Worm (Caenorhabditis elegans) whole organism, midembryonic: ENCODE data around the gene C52E4.12.

Experiments
- T22C8.4 ChIP-seq: fragments of 200-800 bp; sonication (Bioruptor generic); IDR thresholded peaks from 2 replicates; pipeline ENCODE4 v1.3.6; 2022; ENCODE audit warnings: missing genetic modification characterization, missing compliant biosample characterization
- cog-1 ChIP-seq: sonication (generic microtip); optimal IDR thresholded peaks from 2 replicates; lab custom pipeline; 2016; ENCODE audit warnings: missing genetic modification characterization, missing compliant biosample characterization
- flt-1 ChIP-seq: fragments of 200-800 bp; sonication (Bioruptor generic); IDR thresholded peaks from 2 replicates; pipeline ENCODE4 v1.3.6; 2022; ENCODE audit warnings: missing genetic modification characterization, missing compliant biosample characterization
- klf-2 ChIP-seq: fragments of 200-800 bp; sonication (Bioruptor generic); conservative IDR thresholded peaks from 2 replicates; pipeline ENCODE4 v1.3.6; 2022; ENCODE audit warnings: missing genetic modification reagents, missing genetic modification characterization, missing compliant biosample characterization
- med-1 ChIP-seq: sonication (generic microtip); optimal IDR thresholded peaks from 2 replicates; lab custom pipeline; 2017; ENCODE audit warnings: missing genetic modification characterization, mild to moderate bottlenecking, missing compliant biosample characterization, antibody characterized with exemption, missing genetic modification reagents; ENCODE audit not compliant: insufficient read depth
- ref-1 ChIP-seq: fragments of 200-800 bp; sonication (Bioruptor generic); conservative IDR thresholded peaks from 2 replicates; pipeline ENCODE4 v1.3.6; 2022; ENCODE audit warnings: missing genetic modification reagents, missing genetic modification characterization, missing compliant biosample characterization
- tab-1 ChIP-seq: fragments of 200-800 bp; sonication (Bioruptor generic); IDR thresholded peaks from 2 replicates; pipeline ENCODE4 v1.3.6; 2022; ENCODE audit warnings: missing genetic modification characterization, missing compliant biosample characterization
- ztf-23 ChIP-seq: fragments of 200-800 bp; sonication (Bioruptor generic); IDR thresholded peaks from 2 replicates; pipeline ENCODE4 v1.3.6; 2022; ENCODE audit warnings: missing genetic modification reagents, missing genetic modification characterization, missing compliant biosample characterization
- ztf-29 ChIP-seq: fragments of 200-800 bp; sonication (Bioruptor generic); IDR thresholded peaks from 2 replicates; pipeline ENCODE4 v1.3.6; 2022; ENCODE audit warnings: missing genetic modification reagents, missing genetic modification characterization, missing compliant biosample characterization

Gene C52E4.12

DNA sequence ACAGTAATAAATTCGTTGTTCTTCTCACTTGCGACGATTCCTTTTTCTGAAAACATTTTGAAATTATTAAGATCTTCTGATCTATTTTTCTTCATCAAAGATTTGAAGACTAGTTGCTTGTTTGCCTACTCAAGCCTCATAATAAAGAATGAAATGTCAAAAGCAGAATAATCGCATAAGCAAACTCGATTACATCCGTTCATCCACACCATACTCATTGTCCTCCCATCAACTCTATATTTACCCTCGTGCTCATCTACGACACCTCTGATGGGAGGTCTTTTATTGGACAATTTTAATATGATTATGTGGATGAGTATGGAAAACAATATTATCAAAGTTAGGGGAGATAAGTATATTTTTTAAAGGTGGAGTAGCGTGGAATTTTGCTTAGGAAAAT lies 37.9 kb downstream of the C52E4.12 start:
- TF ChIP-seq ref-1 = no peak
- no peak for TF ChIP-seq cog-1
- no peak for TF ChIP-seq ztf-29 (GFP tag; lab: Robert Waterston, UW)
- no peak for TF ChIP-seq ztf-23 (GFP tag; lab: Robert Waterston, UW)
- no peak for TF ChIP-seq klf-2
- TF ChIP-seq tab-1 = no peak
- TF ChIP-seq flt-1 (GFP tag; lab: Robert Waterston, UW) = no peak
- TF ChIP-seq med-1 (GFP tag; lab: Kevin White, UChicago) = no peak
- TF ChIP-seq T22C8.4 (GFP tag; lab: Robert Waterston, UW) = no peak

DNA sequence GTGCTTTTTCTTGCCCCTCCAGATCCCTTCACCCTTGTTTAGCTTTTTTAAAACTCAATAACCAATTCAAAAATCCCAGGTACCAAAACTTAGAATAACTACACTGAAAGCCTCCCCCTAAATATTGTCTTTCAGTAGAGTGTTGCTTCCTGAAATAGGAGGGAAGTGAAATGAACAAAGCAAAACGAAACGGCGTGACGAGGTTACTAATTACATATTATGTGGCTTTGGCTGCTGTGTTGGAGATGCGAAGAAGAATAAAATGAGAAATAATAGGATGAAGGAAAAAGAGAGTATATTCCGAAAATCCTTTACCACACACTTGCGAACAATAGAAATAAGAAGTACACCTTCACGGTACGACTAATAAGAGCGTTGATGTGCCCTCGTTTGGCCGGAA lies 40.2 kb downstream of the C52E4.12 start:
- TF ChIP-seq ref-1 = no peak
- no peak for TF ChIP-seq med-1 (GFP tag; lab: Kevin White, UChicago)
- no peak for TF ChIP-seq cog-1
- no peak for TF ChIP-seq klf-2
- no peak for TF ChIP-seq ztf-29 (GFP tag; lab: Robert Waterston, UW)
- TF ChIP-seq flt-1 (GFP tag; lab: Robert Waterston, UW) = no peak
- TF ChIP-seq ztf-23 (GFP tag; lab: Robert Waterston, UW) = no peak
- no peak for TF ChIP-seq T22C8.4 (GFP tag; lab: Robert Waterston, UW)
- no peak for TF ChIP-seq tab-1

DNA sequence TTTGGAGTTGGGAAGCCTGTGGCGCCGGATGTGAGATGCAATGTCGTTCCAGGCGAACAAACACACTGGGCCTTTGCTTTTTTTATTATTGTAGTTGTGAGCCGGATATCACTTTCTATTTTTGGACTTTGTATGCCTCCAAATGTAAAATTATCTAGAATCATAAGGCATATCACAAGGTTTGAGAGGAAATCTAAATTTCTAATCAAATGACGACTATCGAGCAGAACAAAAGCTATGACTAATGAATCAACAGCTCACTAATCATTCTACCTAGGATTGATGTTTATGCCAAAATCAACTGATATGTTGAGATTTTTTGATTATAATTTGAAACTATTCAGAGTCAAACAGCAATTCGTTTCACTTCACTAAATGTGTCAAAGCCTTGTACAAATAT lies 41.9 kb downstream of the C52E4.12 start:
- TF ChIP-seq flt-1 (GFP tag; lab: Robert Waterston, UW) (no peak), T22C8.4 (GFP tag; lab: Robert Waterston, UW) (no peak), cog-1 (no peak), med-1 (GFP tag; lab: Kevin White, UChicago) (no peak), ref-1 (no peak)

DNA sequence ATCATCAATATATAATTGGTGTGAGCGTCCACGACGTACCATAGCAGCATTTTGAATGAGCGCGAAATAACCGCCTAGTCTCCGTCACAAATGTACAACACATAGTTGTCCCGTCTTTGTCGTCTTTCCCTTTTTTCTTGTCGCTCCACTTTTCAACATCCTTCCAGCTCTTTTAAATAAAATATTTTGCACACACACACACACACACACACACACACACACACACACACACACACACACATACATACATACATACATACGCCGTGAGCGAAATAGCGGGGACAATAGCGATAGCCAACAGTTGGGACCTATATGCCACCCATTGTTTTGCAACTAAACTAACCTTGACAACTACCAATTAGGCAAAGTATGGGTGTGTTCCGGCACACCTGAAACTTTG lies 42.4 kb downstream of the C52E4.12 start:
- no peak for TF ChIP-seq tab-1
- no peak for TF ChIP-seq ztf-29 (GFP tag; lab: Robert Waterston, UW)
- no peak for TF ChIP-seq cog-1
- no peak for TF ChIP-seq T22C8.4 (GFP tag; lab: Robert Waterston, UW)
- no peak for TF ChIP-seq ref-1
- no peak for TF ChIP-seq klf-2
- no peak for TF ChIP-seq med-1 (GFP tag; lab: Kevin White, UChicago)
- no peak for TF ChIP-seq ztf-23 (GFP tag; lab: Robert Waterston, UW)

ce11 chrV:12038783-12039182 lies 42.8 kb downstream of the C52E4.12 start:
- TF ChIP-seq cog-1 (no peak), ztf-29 (GFP tag; lab: Robert Waterston, UW) (no peak), ref-1 (0 out of 2 replicates have a peak, but pooled peaks have one; percentile 8), med-1 (GFP tag; lab: Kevin White, UChicago) (no peak), tab-1 (no peak; the same call in 1 of the 2 replicates), ztf-23 (GFP tag; lab: Robert Waterston, UW) (peak; percentile 67; the same call in 1 of the 2 replicates), klf-2 (no peak), T22C8.4 (GFP tag; lab: Robert Waterston, UW) (no peak), flt-1 (GFP tag; lab: Robert Waterston, UW) (0 out of 2 replicates have a peak, but pooled peaks have one; percentile 36)

ce11 chrV:12039755-12040154 lies 43.8 kb downstream of the C52E4.12 start:
- TF ChIP-seq tab-1 (no peak), T22C8.4 (GFP tag; lab: Robert Waterston, UW) (no peak), cog-1 (no peak), ztf-29 (GFP tag; lab: Robert Waterston, UW) (no peak), klf-2 (no peak), flt-1 (GFP tag; lab: Robert Waterston, UW) (no peak), ref-1 (no peak), med-1 (GFP tag; lab: Kevin White, UChicago) (no peak), ztf-23 (GFP tag; lab: Robert Waterston, UW) (no peak)

DNA sequence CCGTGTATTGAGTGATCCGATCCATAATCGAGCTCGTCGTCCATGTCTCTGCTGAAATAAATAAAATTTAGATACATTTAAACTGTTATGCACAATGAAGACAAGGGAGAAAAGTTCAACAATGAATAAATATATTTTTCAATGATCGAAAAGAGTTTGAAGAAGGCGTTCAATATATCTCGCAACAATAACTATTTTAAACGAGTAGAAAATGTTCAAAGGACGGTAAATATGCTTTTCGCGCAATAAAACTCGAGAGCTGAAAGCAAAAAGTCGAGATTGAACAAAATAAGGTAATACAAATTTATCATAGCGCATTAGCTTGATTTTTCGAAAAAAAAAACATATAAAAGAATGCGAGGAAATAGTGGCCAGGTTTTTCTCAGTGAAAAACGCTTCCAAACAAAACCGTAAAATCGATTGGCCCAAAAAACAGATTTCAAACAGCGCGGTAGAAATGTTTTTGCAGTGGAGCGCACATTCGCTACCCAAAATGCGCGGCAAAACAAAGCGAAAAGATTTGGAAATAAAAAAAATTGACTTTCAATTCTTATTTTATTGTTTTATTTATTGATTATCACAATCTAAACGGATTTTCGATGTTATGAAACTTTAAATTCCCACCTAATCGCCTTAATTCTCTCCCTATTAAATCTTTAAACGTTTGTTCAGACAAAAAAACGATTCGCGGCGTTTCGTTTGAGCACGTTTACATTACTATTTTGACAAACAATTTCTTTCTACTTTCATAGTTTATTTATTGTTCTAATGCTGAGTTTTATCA lies 45.1 kb downstream of the C52E4.12 start, which contains the start of the genes kup-1 and F10C2.4:
kup-1 (minus strand) TSS at position 51 of the 784 bp plus-strand sequence.
F10C2.4 (plus strand) TSS at position 734 of the 784 bp plus-strand sequence.
- TF ChIP-seq med-1 (GFP tag; lab: Kevin White, UChicago) (no peak), ref-1 (no peak), ztf-23 (GFP tag; lab: Robert Waterston, UW) (no peak), klf-2 (no peak), tab-1 (no peak), cog-1 (peak; percentile 53), ztf-29 (GFP tag; lab: Robert Waterston, UW) (no peak), T22C8.4 (GFP tag; lab: Robert Waterston, UW) (no peak), flt-1 (GFP tag; lab: Robert Waterston, UW) (no peak)

ce11 chrV:12045132-12045531 lies 49.2 kb downstream of the C52E4.12 start, which contains the start of gene F10C2.5:
TSS of gene F10C2.5 (plus strand) at chrV:12045432.
- TF ChIP-seq flt-1 (GFP tag; lab: Robert Waterston, UW) = no peak
- no peak for TF ChIP-seq med-1 (GFP tag; lab: Kevin White, UChicago)
- no peak for TF ChIP-seq cog-1
- TF ChIP-seq T22C8.4 (GFP tag; lab: Robert Waterston, UW) = no peak
- TF ChIP-seq ztf-23 (GFP tag; lab: Robert Waterston, UW) = no peak
- TF ChIP-seq ref-1 = no peak
- no peak for TF ChIP-seq klf-2
- no peak for TF ChIP-seq tab-1
